Worm (Caenorhabditis elegans) whole organism, dauer: ENCODE measurements around the gene ghi-1.
"Not testable (repeated sequence)": the region's sequence is repeated elsewhere in the genome, so short reads cannot be mapped to it uniquely, and the experiment has no call there.

ENCODE experiments used
- unc-62 ChIP-seq: sonication (generic microtip); optimal IDR thresholded peaks from 2 replicates; lab custom pipeline; 2017; ENCODE audit warnings: missing biosample characterization, missing genetic modification reagents, missing genetic modification characterization

ghi-1 gene

DNA sequence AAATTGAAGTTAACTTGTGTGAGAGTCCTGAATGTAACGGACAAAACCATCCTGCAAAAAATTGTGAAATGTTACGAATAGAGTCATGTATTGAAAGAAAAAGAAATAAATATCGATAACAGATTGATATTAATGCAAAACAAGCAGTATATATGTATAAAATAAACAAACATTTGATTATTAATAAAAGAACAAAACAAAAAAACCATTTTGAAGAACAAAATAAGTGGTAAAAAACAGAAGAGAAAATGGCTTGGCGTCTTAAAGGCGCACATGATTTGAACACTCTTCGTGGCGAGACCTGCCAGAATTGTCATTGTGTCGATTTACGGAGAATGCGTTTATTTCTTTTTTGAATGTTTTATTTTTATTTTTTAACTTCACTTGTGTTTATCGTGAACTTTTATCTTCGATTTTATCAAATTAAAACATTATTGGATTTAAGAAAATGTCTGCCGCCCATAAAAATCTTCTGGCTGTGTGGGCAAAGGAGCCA lies 6.2 kb downstream of the ghi-1 start, which contains the start of the genes rad-23 and rpn-12:
Gene rad-23 (minus strand): TSS at position 51 of the 496 bp plus-strand sequence.
Gene rpn-12 (plus strand): TSS at position 446 of the 496 bp plus-strand sequence.
- TF ChIP-seq unc-62 (GFP tag; lab: Kevin White, UChicago) = no peak

DNA sequence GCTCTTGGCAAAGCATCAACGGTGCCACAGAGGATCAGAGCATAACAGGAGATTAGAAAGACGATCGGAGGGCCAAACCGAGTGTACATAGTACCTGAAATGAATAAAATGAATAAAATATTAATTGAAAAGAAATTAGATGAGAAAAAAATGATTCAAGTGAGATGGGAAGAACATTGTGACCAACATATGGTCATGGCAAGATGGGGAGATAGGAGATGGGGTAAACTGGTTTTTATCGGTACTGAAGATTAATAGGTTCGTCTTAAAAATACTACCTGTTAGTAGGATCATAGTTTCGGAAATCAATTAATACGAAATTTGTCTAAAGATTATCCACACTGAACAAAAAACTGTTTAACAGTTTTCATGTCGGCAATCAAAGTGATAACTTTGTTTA lies 10.5 kb downstream of the ghi-1 start, which contains the start of gene nep-1:
Gene nep-1 (minus strand): TSS at position 101 of the 400 bp plus-strand sequence.
- TF ChIP-seq unc-62 (GFP tag; lab: Kevin White, UChicago) = no peak

ce11 chrII:11658854-11659253 lies 12.3 kb downstream of the ghi-1 start:
- TF ChIP-seq unc-62 (GFP tag; lab: Kevin White, UChicago) = no peak

DNA sequence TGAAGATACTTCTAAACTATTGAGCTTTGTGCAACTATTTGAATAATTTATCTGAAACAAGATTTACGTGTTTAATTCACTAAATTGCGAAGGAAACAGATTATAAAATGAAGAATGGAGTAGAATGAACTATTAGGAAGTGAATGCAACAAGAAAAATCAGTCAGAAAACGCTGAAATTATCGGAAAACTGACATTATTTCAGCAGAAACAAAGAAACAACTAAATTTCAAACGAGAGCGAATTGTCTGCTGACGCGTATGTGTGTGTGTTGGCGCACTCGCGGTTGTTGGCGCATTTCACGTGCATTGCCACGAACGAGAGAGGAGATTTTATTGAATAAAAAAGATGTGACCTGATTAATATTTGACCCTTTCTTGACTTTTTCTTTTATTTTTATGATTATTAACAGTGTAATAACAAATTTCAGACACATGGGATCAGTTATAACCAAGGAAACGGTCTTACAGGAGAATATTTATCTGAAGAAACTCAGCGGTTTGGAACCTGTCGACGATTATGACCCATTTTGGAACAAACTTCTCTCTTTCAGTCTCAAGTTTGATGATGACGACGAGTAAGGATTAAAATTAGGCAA lies 29.4 kb downstream of the ghi-1 start, which contains the start of the genes trr-1 and C47D12.2:
Gene trr-1 (minus strand): TSS at position 51 of the 597 bp plus-strand sequence.
Gene C47D12.2 (plus strand): TSS at position 430 of the 597 bp plus-strand sequence.
- no peak for TF ChIP-seq unc-62 (GFP tag; lab: Kevin White, UChicago)

- no peak for TF ChIP-seq unc-62 (GFP tag; lab: Kevin White, UChicago)
Observed at ce11 chrII:11680220-11680619, 33.7 kb downstream of the ghi-1 start.

- TF ChIP-seq unc-62 (GFP tag; lab: Kevin White, UChicago) = no peak
Observed at ce11 chrII:11681136-11681824, 34.7 kb downstream of the ghi-1 start, which contains the start of the genes sfxn-1.4 and C47D12.4. Gene sfxn-1.4, minus strand, starts transcription at chrII:11681236. Gene C47D12.4, plus strand, starts transcription at chrII:11681774.

DNA sequence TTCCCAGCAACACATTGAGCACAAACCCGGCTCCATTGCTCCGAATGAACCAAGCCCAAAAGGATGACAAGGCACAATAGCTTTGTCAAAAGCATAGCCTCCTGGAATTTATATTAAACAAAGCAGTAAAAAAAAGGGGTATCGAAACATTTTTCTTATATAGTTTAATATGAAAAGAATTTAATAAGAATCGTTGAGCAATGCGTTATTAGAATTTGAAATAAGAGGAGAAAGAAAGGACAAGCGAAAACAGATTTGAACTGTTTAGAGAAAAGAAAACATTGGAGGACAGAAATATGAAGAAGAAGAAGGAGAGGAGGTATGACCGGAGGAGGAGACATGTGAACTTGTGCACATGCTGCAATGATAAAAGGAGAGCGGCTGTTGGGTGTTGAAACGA lies 38.6 kb downstream of the ghi-1 start, which contains the start of gene C47D12.5:
Gene C47D12.5 (minus strand): TSS at position 101 of the 400 bp plus-strand sequence.
- TF ChIP-seq unc-62 (GFP tag; lab: Kevin White, UChicago) = no peak

- no peak for TF ChIP-seq unc-62 (GFP tag; lab: Kevin White, UChicago)
Observed at ce11 chrII:11688011-11688410, 41.5 kb downstream of the ghi-1 start.

- TF ChIP-seq unc-62 (GFP tag; lab: Kevin White, UChicago) = no peak
Observed at ce11 chrII:11688643-11689042, 42.1 kb downstream of the ghi-1 start, which contains the start of gene kel-1. Gene kel-1, plus strand, starts transcription at chrII:11688943.

- no peak for TF ChIP-seq unc-62 (GFP tag; lab: Kevin White, UChicago)
Observed at ce11 chrII:11689941-11690340, 43.4 kb downstream of the ghi-1 start.

ce11 chrII:11690868-11691267 lies 44.3 kb downstream of the ghi-1 start:
- no peak for TF ChIP-seq unc-62 (GFP tag; lab: Kevin White, UChicago)

DNA sequence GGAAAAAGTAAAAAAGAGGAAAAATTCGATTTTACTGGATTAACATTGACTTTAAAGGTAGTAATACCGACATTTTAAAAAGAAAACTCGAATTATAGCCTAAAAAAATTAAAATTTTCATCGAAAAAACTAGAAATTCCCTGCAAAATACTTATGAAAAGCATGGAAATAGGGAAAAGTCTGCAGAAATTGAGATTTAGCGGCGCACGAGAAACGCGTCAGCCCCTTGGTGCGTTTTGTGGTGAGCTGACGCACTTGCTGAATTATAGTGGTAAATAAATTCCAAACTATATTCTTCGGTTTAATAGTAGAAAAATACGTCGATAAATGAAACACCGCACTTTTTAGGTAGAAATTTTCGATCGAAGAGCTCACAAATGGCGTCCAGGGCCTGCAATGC lies 47.9 kb downstream of the ghi-1 start:
- no peak for TF ChIP-seq unc-62 (GFP tag; lab: Kevin White, UChicago)

DNA sequence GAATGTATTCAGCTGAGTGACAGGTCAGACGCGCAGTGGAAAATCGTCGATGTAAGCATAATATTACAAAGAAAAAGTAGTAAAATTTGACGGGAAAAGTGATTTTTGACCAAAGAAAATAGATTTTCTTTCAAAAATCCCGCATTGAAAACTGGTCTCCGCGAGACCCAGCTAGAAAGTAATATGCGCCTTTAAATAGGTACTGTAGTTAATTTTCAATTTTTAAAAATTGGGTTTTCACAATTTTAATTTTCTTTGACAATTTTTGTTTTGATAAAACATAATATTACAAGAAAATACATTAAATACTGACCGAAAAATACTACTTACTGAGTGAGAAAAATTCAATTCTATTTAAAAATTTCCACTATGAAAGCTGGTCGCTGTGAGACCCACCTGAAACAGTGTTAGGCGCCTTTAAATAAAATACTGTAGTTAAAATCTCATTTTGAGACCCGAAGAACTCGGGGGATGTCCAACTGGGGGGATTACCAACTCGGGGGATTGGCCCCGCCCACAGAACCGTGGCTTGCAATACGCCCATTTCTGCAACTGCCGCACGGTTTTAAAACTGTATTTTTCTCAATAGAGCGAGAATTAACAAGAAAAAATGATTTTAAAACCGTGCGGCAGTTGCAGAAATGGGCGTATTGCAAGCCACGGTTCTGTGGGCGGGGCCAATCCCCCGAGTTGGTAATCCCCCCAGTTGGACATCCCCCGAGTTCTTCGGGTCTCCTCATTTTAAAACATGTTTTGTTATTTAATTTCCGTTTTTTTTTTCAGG lies 48.8 kb downstream of the ghi-1 start, which contains the start of gene tars-1:
Gene tars-1 (minus strand): TSS at position 497 of the 784 bp plus-strand sequence.
- TF ChIP-seq unc-62 (GFP tag; lab: Kevin White, UChicago) = not testable (repeated sequence)

- TF ChIP-seq unc-62 (GFP tag; lab: Kevin White, UChicago) = no peak
Observed at ce11 chrII:11695945-11696270, 49.4 kb downstream of the ghi-1 start, which contains the start of gene xpf-1. Gene xpf-1, plus strand, starts transcription at chrII:11696171.
